Worm (Caenorhabditis elegans) whole organism, L4/young adult: ENCODE results near the gene T08G3.13.

ENCODE experiments used
- dao-5 ChIP-seq: sonication (generic microtip); optimal IDR thresholded peaks from 2 replicates; lab custom pipeline; 2016; ENCODE audit warnings: missing genotype, missing genetic modification characterization, moderate library complexity, missing compliant biosample characterization
- him-1 ChIP-seq: sonication (generic microtip); optimal IDR thresholded peaks from 2 replicates; lab custom pipeline; 2016; ENCODE audit warnings: missing genotype, missing genetic modification reagents, missing genetic modification characterization, missing compliant biosample characterization

ce11 chrV:16458714-16459113 is 10.9 kb downstream of the T08G3.13 start, which contains the start of gene str-15:
- TF ChIP-seq him-1 = no peak
- TF ChIP-seq dao-5 (tag; lab: Kevin White, UChicago) = no peak
